Worm (Caenorhabditis elegans) whole organism, L2 larva: ENCODE results near the gene C34C12.7.
A peak's percentile ranks its signal among the peaks of the same experiment; 100 is the strongest.

Experiments used
- F13H6.1 ChIP-seq: sonication (generic microtip); optimal IDR thresholded peaks from 2 replicates; lab custom pipeline; 2016; ENCODE audit warnings: missing genetic modification characterization, missing compliant biosample characterization
- ZK546.5 ChIP-seq: sonication (generic microtip); optimal IDR thresholded peaks from 2 replicates; lab custom pipeline; 2017; ENCODE audit warnings: missing biosample characterization, missing genetic modification characterization
- alr-1 ChIP-seq: fragments of 150-350 bp; optimal IDR thresholded peaks from 2 replicates; lab custom pipeline; 2014; ENCODE audit warnings: missing biosample characterization, missing genetic modification characterization
- aly-2 ChIP-seq: fragments of 150-350 bp; optimal IDR thresholded peaks from 2 replicates; lab custom pipeline; 2014; ENCODE audit warnings: missing biosample characterization, missing genetic modification characterization
- ceh-16 ChIP-seq: fragments of 150-350 bp; optimal IDR thresholded peaks from 2 replicates; lab custom pipeline; 2014; ENCODE audit warnings: missing biosample characterization, missing genetic modification characterization
- crh-2 ChIP-seq: sonication (generic microtip); optimal IDR thresholded peaks from 2 replicates; lab custom pipeline; 2017; ENCODE audit warnings: missing biosample characterization, missing genetic modification characterization
- egl-27 ChIP-seq: sonication (generic microtip); optimal IDR thresholded peaks from 3 replicates; lab custom pipeline; 2017; ENCODE audit warnings: missing biosample characterization, missing genetic modification reagents, missing genetic modification characterization
- elt-1 ChIP-seq: fragments of 150-350 bp; optimal IDR thresholded peaks from 2 replicates; lab custom pipeline; 2014; ENCODE audit warnings: missing biosample characterization, missing genetic modification characterization
- elt-3 ChIP-seq: sonication (generic microtip); optimal IDR thresholded peaks from 2 replicates; lab custom pipeline; 2017; ENCODE audit warnings: missing biosample characterization, missing genetic modification characterization
- fos-1 ChIP-seq: fragments of 150-350 bp; optimal IDR thresholded peaks from 2 replicates; lab custom pipeline; 2014; ENCODE audit warnings: missing biosample characterization, missing genetic modification characterization
- lin-11 ChIP-seq: fragments of 150-350 bp; sonication (generic microtip); optimal IDR thresholded peaks from 2 replicates; lab custom pipeline; 2014; ENCODE audit warnings: missing biosample characterization, missing genetic modification characterization, inconsistent platforms, mixed read lengths
- lin-13 ChIP-seq: fragments of 150-350 bp; optimal IDR thresholded peaks from 2 replicates; lab custom pipeline; 2014; ENCODE audit warnings: missing biosample characterization, missing genetic modification reagents, missing genetic modification characterization
- mdl-1 ChIP-seq, 2 experiments: fragments of 150-350 bp in 1 of 2; sonication (generic microtip) in 1 of 2; optimal IDR thresholded peaks; 2 replicates each; lab custom pipeline; 2017; ENCODE audit warnings: missing biosample characterization in 2 of 2, missing genetic modification characterization in 2 of 2
- nhr-12 ChIP-seq: fragments of 150-350 bp; optimal IDR thresholded peaks from 2 replicates; lab custom pipeline; 2014; ENCODE audit warnings: missing biosample characterization, missing genetic modification characterization
- nhr-21 ChIP-seq: fragments of 150-350 bp; optimal IDR thresholded peaks from 2 replicates; lab custom pipeline; 2014; ENCODE audit warnings: missing biosample characterization, missing genetic modification characterization
- nhr-23 ChIP-seq: fragments of 150-350 bp; optimal IDR thresholded peaks from 2 replicates; lab custom pipeline; 2014; ENCODE audit warnings: missing biosample characterization, missing genetic modification reagents, missing genetic modification characterization
- nhr-237 ChIP-seq: fragments of 150-350 bp; optimal IDR thresholded peaks from 2 replicates; lab custom pipeline; 2014; ENCODE audit warnings: missing biosample characterization, missing genetic modification characterization
- nhr-25 ChIP-seq: fragments of 150-350 bp; sonication (generic microtip); optimal IDR thresholded peaks from 3 replicates; lab custom pipeline; 2014; ENCODE audit warnings: missing biosample characterization, missing genetic modification characterization
- nhr-6 ChIP-seq: fragments of 150-350 bp; optimal IDR thresholded peaks from 2 replicates; lab custom pipeline; 2014; ENCODE audit warnings: missing biosample characterization, missing genetic modification characterization
- nhr-77 ChIP-seq: fragments of 150-350 bp; optimal IDR thresholded peaks from 2 replicates; lab custom pipeline; 2014; ENCODE audit warnings: missing biosample characterization, missing genetic modification characterization
- peb-1 ChIP-seq: fragments of 150-350 bp; optimal IDR thresholded peaks from 2 replicates; lab custom pipeline; 2014; ENCODE audit warnings: missing biosample characterization, missing genetic modification characterization
- sem-4 ChIP-seq: fragments of 150-350 bp; optimal IDR thresholded peaks from 2 replicates; lab custom pipeline; 2014; ENCODE audit warnings: missing biosample characterization, missing genetic modification reagents, missing genetic modification characterization
- skn-1 ChIP-seq: sonication (generic microtip); optimal IDR thresholded peaks from 2 replicates; lab custom pipeline; 2017; ENCODE audit warnings: missing biosample characterization, missing genetic modification characterization
- sma-3 ChIP-seq: sonication (generic microtip); optimal IDR thresholded peaks from 2 replicates; lab custom pipeline; 2016; ENCODE audit warnings: missing genetic modification reagents, missing genetic modification characterization, missing compliant biosample characterization
- snpc-4 ChIP-seq: fragments of 150-350 bp; optimal IDR thresholded peaks from 2 replicates; lab custom pipeline; 2014; ENCODE audit warnings: missing biosample characterization, missing genetic modification characterization
- unc-39 ChIP-seq: fragments of 150-350 bp; optimal IDR thresholded peaks from 2 replicates; lab custom pipeline; 2014; ENCODE audit warnings: missing biosample characterization, missing genetic modification characterization
- unc-55 ChIP-seq: fragments of 150-350 bp; sonication (generic microtip); optimal IDR thresholded peaks from 3 replicates; lab custom pipeline; 2014; ENCODE audit warnings: missing biosample characterization, missing genetic modification reagents, missing genetic modification characterization
- zag-1 ChIP-seq: fragments of 150-350 bp; optimal IDR thresholded peaks from 2 replicates; lab custom pipeline; 2014; ENCODE audit warnings: missing biosample characterization, missing genetic modification characterization
- ztf-1 ChIP-seq: fragments of 200-800 bp; sonication (Bioruptor generic); conservative IDR thresholded peaks from 2 replicates; pipeline ENCODE4 v1.3.6; 2022; ENCODE audit warnings: missing genetic modification characterization, missing compliant biosample characterization
- ztf-11 ChIP-seq: sonication (generic microtip); optimal IDR thresholded peaks from 2 replicates; lab custom pipeline; 2017; ENCODE audit warnings: missing biosample characterization, missing genetic modification characterization
- ztf-4 ChIP-seq: fragments of 150-350 bp; optimal IDR thresholded peaks from 2 replicates; lab custom pipeline; 2014; ENCODE audit warnings: missing biosample characterization, missing genetic modification characterization

Gene C34C12.7

ce11 chrIII:3505051-3505548, 17.0 kb upstream of the C34C12.7 start, which contains the start of gene lias-1 (continued):
- peak; percentile 29 for TF ChIP-seq zag-1 (tag; lab: Kevin White, UChicago)

ce11 chrIII:3504239-3504638, 16.1 kb upstream of the C34C12.7 start:
- no peak for TF ChIP-seq ceh-16
- no peak for TF ChIP-seq unc-39 (tag; lab: Kevin White, UChicago)
- TF ChIP-seq nhr-237 (tag; lab: Kevin White, UChicago) = no peak
- no peak for TF ChIP-seq lin-11
- TF ChIP-seq egl-27 (tag; lab: Kevin White, UChicago) = no peak
- no peak for TF ChIP-seq ztf-1 (GFP tag; lab: Robert Waterston, UW)
- no peak for TF ChIP-seq skn-1 (tag; lab: Kevin White, UChicago)
- TF ChIP-seq fos-1 (tag; lab: Kevin White, UChicago) = no peak

DNA sequence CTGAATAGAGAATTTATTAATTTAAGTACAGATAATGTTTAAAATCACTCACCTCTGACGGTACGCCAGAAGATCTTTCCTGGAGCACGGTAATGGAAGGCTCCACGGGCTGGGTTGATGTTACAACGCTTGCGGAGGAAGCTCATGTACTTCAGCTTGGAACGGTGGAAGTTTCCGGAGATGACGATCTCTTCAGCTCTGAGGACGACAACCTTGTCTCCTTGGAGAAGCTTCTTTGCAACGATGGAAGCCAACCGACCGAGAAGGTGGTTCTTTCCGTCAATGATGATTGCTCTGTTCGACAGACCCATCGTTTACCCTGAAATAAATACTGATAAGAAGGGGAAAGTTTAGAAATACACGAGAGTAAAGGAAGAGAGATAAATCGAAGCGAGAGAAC, 15.1 kb upstream of the C34C12.7 start, which contains the start of gene rpl-16:
Gene rpl-16 (minus strand): TSS at position 319 of the 400 bp plus-strand sequence.
- no peak for TF ChIP-seq fos-1 (tag; lab: Kevin White, UChicago)
- no peak for TF ChIP-seq mdl-1 (tag; optimal IDR thresholded peaks at IDR 0.05; lab: Kevin White, UChicago)
- no peak for TF ChIP-seq nhr-23
- TF ChIP-seq nhr-77 = no peak
- no peak for TF ChIP-seq skn-1 (tag; lab: Kevin White, UChicago)
- no peak for TF ChIP-seq aly-2 (tag; lab: Kevin White, UChicago)
- TF ChIP-seq elt-1 = no peak
- TF ChIP-seq alr-1 (tag; lab: Kevin White, UChicago) = no peak
- no peak for TF ChIP-seq nhr-237 (tag; lab: Kevin White, UChicago)
- no peak for TF ChIP-seq elt-3
- TF ChIP-seq ceh-16 = no peak
- no peak for TF ChIP-seq sem-4 (tag; lab: Kevin White, UChicago)
- TF ChIP-seq unc-55 (GFP tag; lab: Kevin White, UChicago) = no peak

- TF ChIP-seq nhr-237 (tag; lab: Kevin White, UChicago) = no peak
- no peak for TF ChIP-seq lin-13 (GFP tag; lab: Kevin White, UChicago)
Measured at ce11 chrIII:3502215-3502838, 14.2 kb upstream of the C34C12.7 start, which contains the start of gene M01F1.8. TSS of gene M01F1.8 (minus strand) at chrIII:3502549.

- TF ChIP-seq ztf-11 (tag; lab: Kevin White, UChicago) = no peak
- no peak for TF ChIP-seq lin-13 (GFP tag; lab: Kevin White, UChicago)
- peak; percentile 16 for TF ChIP-seq F13H6.1 (tag; lab: Kevin White, UChicago)
- no peak for TF ChIP-seq nhr-25 (tag; lab: Kevin White, UChicago)
- peak; percentile 57 for TF ChIP-seq unc-55 (GFP tag; lab: Kevin White, UChicago)
- TF ChIP-seq sma-3 (GFP tag; lab: Kevin White, UChicago) = peak; percentile 5
- TF ChIP-seq aly-2 (tag; lab: Kevin White, UChicago) = no peak
- TF ChIP-seq alr-1 (tag; lab: Kevin White, UChicago) = no peak
Measured at ce11 chrIII:3499850-3500249, 11.7 kb upstream of the C34C12.7 start.

DNA sequence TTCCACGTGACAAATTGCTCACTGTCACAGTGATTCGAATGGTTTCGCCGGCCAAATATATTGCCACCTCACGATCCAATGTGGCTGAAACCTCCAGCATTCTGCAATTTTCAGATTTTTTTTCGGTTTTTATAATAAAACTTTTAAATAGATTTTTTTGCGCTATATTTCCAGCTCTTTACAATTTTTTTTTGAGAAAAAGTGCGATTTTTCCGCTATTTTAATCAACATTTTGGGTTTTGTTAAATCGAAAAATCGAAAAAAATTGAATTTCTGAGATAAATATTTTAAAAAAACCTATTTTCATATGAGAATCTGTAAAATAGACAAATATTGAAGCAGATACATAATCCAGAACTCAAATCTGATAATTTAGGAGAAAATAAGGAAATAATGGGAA, 10.8 kb upstream of the C34C12.7 start, which contains the start of gene M01F1.9:
Gene M01F1.9 (minus strand): TSS at position 101 of the 400 bp plus-strand sequence.
- TF ChIP-seq nhr-6 (tag; lab: Kevin White, UChicago) (no peak), unc-55 (GFP tag; lab: Kevin White, UChicago) (no peak), nhr-23 (no peak), sem-4 (tag; lab: Kevin White, UChicago) (no peak), ztf-4 (no peak), zag-1 (tag; lab: Kevin White, UChicago) (no peak), crh-2 (tag; lab: Kevin White, UChicago) (no peak), ZK546.5 (tag; lab: Kevin White, UChicago) (no peak), peb-1 (tag; lab: Kevin White, UChicago) (no peak)

DNA sequence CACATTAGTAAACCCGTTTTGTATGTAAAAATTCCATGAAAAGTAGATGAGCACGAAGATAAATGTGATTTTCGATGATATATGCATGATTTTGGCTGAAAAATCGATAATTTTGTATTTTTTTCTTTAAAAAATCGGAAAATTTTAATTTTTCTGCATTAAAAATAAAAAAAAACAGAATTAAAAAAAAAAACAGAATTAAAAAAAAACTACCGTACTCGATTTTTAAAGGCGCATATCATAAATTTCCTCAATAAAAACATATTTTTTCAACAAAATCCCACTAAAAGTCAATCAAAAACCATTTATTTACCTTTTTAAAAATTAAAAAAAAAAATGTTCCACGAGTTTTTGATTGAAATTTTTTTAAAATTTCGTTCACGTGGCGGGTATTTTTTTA, 5.0 kb upstream of the C34C12.7 start, which contains the start of gene gly-14:
Gene gly-14 (minus strand): TSS at position 101 of the 400 bp plus-strand sequence.
- TF ChIP-seq egl-27 (tag; lab: Kevin White, UChicago) (no peak), ztf-1 (GFP tag; lab: Robert Waterston, UW) (no peak), nhr-21 (tag; lab: Kevin White, UChicago) (no peak), nhr-12 (tag; lab: Kevin White, UChicago) (no peak), nhr-237 (tag; lab: Kevin White, UChicago) (no peak), snpc-4 (no peak), sma-3 (GFP tag; lab: Kevin White, UChicago) (no peak), elt-1 (no peak), zag-1 (tag; lab: Kevin White, UChicago) (no peak), ZK546.5 (tag; lab: Kevin White, UChicago) (no peak)
